Worm (Caenorhabditis elegans): Measurements from ENCODE around the gene Y79H2A.3.

Gene Y79H2A.3

DNA sequence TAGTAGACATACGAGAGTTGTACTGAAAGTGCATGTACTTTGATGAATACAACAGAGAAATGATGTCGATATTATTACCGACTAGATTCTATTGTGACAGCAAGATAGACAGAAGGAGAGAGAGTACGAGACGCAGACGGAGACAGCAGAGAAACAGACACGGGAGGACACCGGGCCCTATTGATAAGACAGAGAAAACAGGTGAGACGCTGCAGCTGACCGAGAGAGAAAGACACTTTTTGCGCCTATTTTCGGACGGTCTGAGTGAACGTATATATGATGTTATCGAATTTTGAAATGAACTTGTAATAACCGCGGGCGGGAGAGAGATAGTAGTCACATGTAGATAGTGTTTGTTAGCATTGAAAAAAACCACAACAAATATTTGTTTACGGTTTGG, 48.8 kb downstream of the Y79H2A.3 start (continued):
- TF ChIP-seq daf-19 (GFP tag; conservative IDR thresholded peaks at IDR 0.05) (no peak), D1046.2 (GFP tag; IDR thresholded peaks at IDR 0.05) (no peak), R02D3.7 (tag; optimal IDR thresholded peaks at IDR 0.05) (no peak), lsy-2 (tag; optimal IDR thresholded peaks at IDR 0.05) (peak; percentile 11 to 38), hlh-11 (tag; optimal IDR thresholded peaks at IDR 0.05) (peak; percentile 97), nhr-10 (tag; optimal IDR thresholded peaks at IDR 0.05) (peak; percentile 59), F49E8.2 (tag; optimal IDR thresholded peaks at IDR 0.05; ENCODE audit: borderline replicate concordance) (no peak), nhr-102 (tag; optimal IDR thresholded peaks at IDR 0.05) (peak; percentile 70), mdl-1 (tag; optimal IDR thresholded peaks at IDR 0.05) (peak in 1 of 2 experiments; percentile 76), spr-3 (GFP tag; optimal IDR thresholded peaks at IDR 0.05) (no peak), ZK337.2 (GFP tag; IDR thresholded peaks at IDR 0.05) (no peak), tag-97 (GFP tag; IDR thresholded peaks at IDR 0.05) (no peak), pqm-1 (tag; optimal IDR thresholded peaks at IDR 0.05) (peak; percentile 75), lin-38 (GFP tag; IDR thresholded peaks at IDR 0.05) (peak; percentile 23), snpc-4 (tag; optimal IDR thresholded peaks at IDR 0.05) (no peak), zip-2 (tag; optimal IDR thresholded peaks at IDR 0.05) (no peak), lim-7 (GFP tag; IDR thresholded peaks at IDR 0.05) (no peak), jun-1 (tag; optimal IDR thresholded peaks at IDR 0.05) (peak; percentile 25), nhr-42 (GFP tag; IDR thresholded peaks at IDR 0.05) (0 out of 2 replicates have a peak, but pooled peaks have one; percentile 19), rbr-2 (tag; optimal IDR thresholded peaks at IDR 0.05) (peak; percentile 24), dve-1 (tag; optimal IDR thresholded peaks at IDR 0.05; ENCODE audit: insufficient read depth) (peak; percentile 91), ceh-62 (tag; optimal IDR thresholded peaks at IDR 0.05) (no peak), hmg-1.1 (GFP tag; IDR thresholded peaks at IDR 0.05) (peak; percentile 20; the same call in 1 of the 2 replicates), Y75B8A.6 (GFP tag; IDR thresholded peaks at IDR 0.05) (no peak), nhr-77 (tag; optimal IDR thresholded peaks at IDR 0.05) (peak; percentile 74), T26A8.4 (GFP tag; IDR thresholded peaks at IDR 0.05) (peak; percentile 46; the same call in 1 of the 2 replicates), hif-1 (tag; optimal IDR thresholded peaks at IDR 0.05) (peak in 1 of 2 experiments; percentile 86), ctbp-1 (GFP tag; IDR thresholded peaks at IDR 0.05) (no peak), ama-1 (optimal IDR thresholded peaks at IDR 0.05) (no peak), nhr-6 (tag; optimal IDR thresholded peaks at IDR 0.05) (peak; percentile 36), nhr-25 (tag; optimal IDR thresholded peaks at IDR 0.05; ENCODE audit: borderline replicate concordance, insufficient read depth) (no peak), fkh-10 (GFP tag; optimal IDR thresholded peaks at IDR 0.05) (no peak), mep-1 (tag; optimal IDR thresholded peaks at IDR 0.05) (peak; percentile 56)

ce11 chrIII:12002850-12003249, 49.3 kb downstream of the Y79H2A.3 start, which contains the start of gene Y56A3A.33:
Gene Y56A3A.33, minus strand, starts transcription at chrIII:12002950.
- TF ChIP-seq lim-7 (GFP tag; IDR thresholded peaks at IDR 0.05) (no peak), mxl-3 (GFP tag; optimal IDR thresholded peaks at IDR 0.05) (no peak), aha-1 (tag) (no peak), lin-1 (GFP tag; IDR thresholded peaks at IDR 0.05) (no peak), madf-9 (GFP tag; conservative IDR thresholded peaks at IDR 0.05) (no peak), nhr-25 (tag; optimal IDR thresholded peaks at IDR 0.05; ENCODE audit: borderline replicate concordance, insufficient read depth) (no peak), spr-1 (tag; optimal IDR thresholded peaks at IDR 0.05) (no peak), T26A8.4 (GFP tag; IDR thresholded peaks at IDR 0.05) (no peak), set-16 (GFP tag; IDR thresholded peaks at IDR 0.05) (no peak), lir-3 (tag; optimal IDR thresholded peaks at IDR 0.05) (no peak), tag-97 (GFP tag; IDR thresholded peaks at IDR 0.05) (no peak), egl-43 (GFP tag; IDR thresholded peaks at IDR 0.05) (no peak), ceh-82 (tag; optimal IDR thresholded peaks at IDR 0.05) (no peak)
